Worm (Caenorhabditis elegans) whole organism, mixed stage, embryonic: Measurements from ENCODE around the gene che-12.
A peak's percentile ranks its signal among the peaks of the same experiment; 100 is the strongest.

Experiments used
- M03D4.4 ChIP-seq: sonication (generic microtip); optimal IDR thresholded peaks from 2 replicates; lab custom pipeline; 2017; ENCODE audit warnings: mild to moderate bottlenecking, missing genetic modification characterization, missing compliant biosample characterization
- bed-3 ChIP-seq: fragments of 200-800 bp; sonication (Bioruptor generic); optimal IDR thresholded peaks from 3 replicates; lab custom pipeline; 2018; ENCODE audit warnings: mild to moderate bottlenecking, missing genetic modification characterization, moderate library complexity, missing compliant biosample characterization
- blmp-1 ChIP-seq: fragments of 150-350 bp; optimal IDR thresholded peaks from 2 replicates; lab custom pipeline; 2014; ENCODE audit warnings: missing biosample characterization, missing genetic modification characterization
- ceh-39 ChIP-seq: fragments of 150-350 bp; optimal IDR thresholded peaks from 2 replicates; lab custom pipeline; 2014; ENCODE audit warnings: missing biosample characterization, missing genetic modification characterization
- ceh-43 ChIP-seq: fragments of 200-800 bp; sonication (Bioruptor generic); optimal IDR thresholded peaks from 2 replicates; lab custom pipeline; 2018; ENCODE audit warnings: mild to moderate bottlenecking, missing genetic modification characterization, moderate library complexity, missing compliant biosample characterization
- ceh-83 ChIP-seq: fragments of 200-800 bp; sonication (Bioruptor generic); optimal IDR thresholded peaks from 2 replicates; lab custom pipeline; 2018; ENCODE audit warnings: mild to moderate bottlenecking, missing genetic modification characterization, missing compliant biosample characterization
- ces-1 ChIP-seq: fragments of 150-350 bp; optimal IDR thresholded peaks from 2 replicates; lab custom pipeline; 2014; ENCODE audit warnings: missing biosample characterization, missing genetic modification reagents, missing genetic modification characterization
- drap-1 ChIP-seq: fragments of 200-800 bp; sonication (Bioruptor generic); optimal IDR thresholded peaks from 3 replicates; lab custom pipeline; 2018; ENCODE audit warnings: mild to moderate bottlenecking, missing genetic modification characterization, missing compliant biosample characterization
- elt-1 ChIP-seq: sonication (generic microtip); optimal IDR thresholded peaks from 2 replicates; lab custom pipeline; 2017; ENCODE audit warnings: missing genetic modification characterization, mild to moderate bottlenecking, missing compliant biosample characterization, antibody characterized with exemption, moderate library complexity, borderline replicate concordance; ENCODE audit not compliant: insufficient read depth
- elt-3 ChIP-seq: fragments of 150-350 bp; optimal IDR thresholded peaks from 2 replicates; lab custom pipeline; 2014; ENCODE audit warnings: missing biosample characterization, missing genetic modification characterization
- ham-2 ChIP-seq: fragments of 200-800 bp; sonication (Bioruptor generic); optimal IDR thresholded peaks from 2 replicates; lab custom pipeline; 2018; ENCODE audit warnings: mild to moderate bottlenecking, missing genetic modification characterization, missing compliant biosample characterization
- hlh-1 ChIP-seq: fragments of 150-350 bp; optimal IDR thresholded peaks from 2 replicates; lab custom pipeline; 2014; ENCODE audit warnings: missing biosample characterization, missing genetic modification reagents, missing genetic modification characterization
- lin-13 ChIP-seq: fragments of 150-350 bp; optimal IDR thresholded peaks from 2 replicates; lab custom pipeline; 2014; ENCODE audit warnings: missing biosample characterization, missing genetic modification characterization
- lin-32 ChIP-seq: fragments of 200-800 bp; sonication (Bioruptor generic); optimal IDR thresholded peaks from 2 replicates; lab custom pipeline; 2018; ENCODE audit warnings: mild to moderate bottlenecking, missing genetic modification characterization, missing compliant biosample characterization
- lsy-2 ChIP-seq: fragments of 150-350 bp; optimal IDR thresholded peaks from 2 replicates; lab custom pipeline; 2014; ENCODE audit warnings: missing biosample characterization, missing genetic modification characterization
- mab-5 ChIP-seq: fragments of 150-350 bp; optimal IDR thresholded peaks from 2 replicates; lab custom pipeline; 2014; ENCODE audit warnings: missing biosample characterization, missing genetic modification characterization
- mep-1 ChIP-seq: fragments of 150-350 bp; optimal IDR thresholded peaks from 2 replicates; lab custom pipeline; 2017; ENCODE audit warnings: missing biosample characterization, missing genetic modification reagents, missing genetic modification characterization, inconsistent platforms
- nhr-12 ChIP-seq: fragments of 150-350 bp; optimal IDR thresholded peaks from 2 replicates; lab custom pipeline; 2014; ENCODE audit warnings: missing biosample characterization, missing genetic modification characterization
- nhr-2 ChIP-seq: fragments of 150-350 bp; optimal IDR thresholded peaks from 2 replicates; lab custom pipeline; 2014; ENCODE audit warnings: missing biosample characterization, missing genetic modification characterization
- nhr-237 ChIP-seq: fragments of 150-350 bp; optimal IDR thresholded peaks from 2 replicates; lab custom pipeline; 2014; ENCODE audit warnings: missing biosample characterization, missing genetic modification characterization
- nhr-28 ChIP-seq: fragments of 150-350 bp; optimal IDR thresholded peaks from 2 replicates; lab custom pipeline; 2014; ENCODE audit warnings: missing biosample characterization, missing genetic modification characterization
- nhr-76 ChIP-seq: sonication (generic microtip); optimal IDR thresholded peaks from 2 replicates; lab custom pipeline; 2017; ENCODE audit warnings: missing biosample characterization, missing genetic modification characterization
- pha-4 ChIP-seq: fragments of 150-350 bp; optimal IDR thresholded peaks from 2 replicates; lab custom pipeline; 2018; ENCODE audit warnings: missing biosample characterization, missing genetic modification reagents, missing genetic modification characterization
- sem-2 ChIP-seq: fragments of 200-800 bp; sonication (Bioruptor generic); optimal IDR thresholded peaks from 2 replicates; lab custom pipeline; 2018; ENCODE audit warnings: mild to moderate bottlenecking, missing genetic modification characterization, missing compliant biosample characterization
- snpc-4 ChIP-seq: fragments of 150-350 bp; optimal IDR thresholded peaks from 2 replicates; lab custom pipeline; 2014; ENCODE audit warnings: missing biosample characterization, missing genetic modification characterization
- sptf-1 ChIP-seq: sonication (generic microtip); optimal IDR thresholded peaks from 2 replicates; lab custom pipeline; 2017; ENCODE audit warnings: mild to moderate bottlenecking, missing genetic modification characterization, moderate library complexity, missing compliant biosample characterization
- tbx-8 ChIP-seq: fragments of 200-800 bp; sonication (Bioruptor generic); optimal IDR thresholded peaks from 2 replicates; lab custom pipeline; 2018; ENCODE audit warnings: mild to moderate bottlenecking, missing genetic modification characterization, moderate library complexity, missing compliant biosample characterization
- unc-120 ChIP-seq: sonication (generic microtip); optimal IDR thresholded peaks from 2 replicates; lab custom pipeline; 2017; ENCODE audit warnings: missing genetic modification characterization, missing compliant biosample characterization; ENCODE audit not compliant: poor library complexity, severe bottlenecking
- unc-39 ChIP-seq: fragments of 150-350 bp; optimal IDR thresholded peaks from 2 replicates; lab custom pipeline; 2014; ENCODE audit warnings: missing biosample characterization, missing genetic modification characterization
- unc-62 ChIP-seq: fragments of 150-350 bp; optimal IDR thresholded peaks from 2 replicates; lab custom pipeline; 2014; ENCODE audit warnings: missing biosample characterization, missing genetic modification reagents, missing genetic modification characterization
- zip-8 ChIP-seq: fragments of 150-350 bp; optimal IDR thresholded peaks from 2 replicates; lab custom pipeline; 2014; ENCODE audit warnings: missing biosample characterization, missing genetic modification characterization
- ztf-11 ChIP-seq: fragments of 150-350 bp; optimal IDR thresholded peaks from 2 replicates; lab custom pipeline; 2014; ENCODE audit warnings: missing biosample characterization, missing genetic modification characterization

che-12 gene

ce11 chrV:10307283-10307682, at the start of gene che-12:
Gene che-12, minus strand, starts transcription at chrV:10307383.
- TF ChIP-seq mab-5 (tag; lab: Kevin White, UChicago) = no peak
- no peak for TF ChIP-seq ceh-43 (GFP tag; lab: Kevin White, UChicago)
- no peak for TF ChIP-seq mep-1 (tag; lab: Kevin White, UChicago)
- TF ChIP-seq hlh-1 (tag; lab: Kevin White, UChicago) = no peak
- TF ChIP-seq elt-3 = no peak
- TF ChIP-seq nhr-12 (tag; lab: Kevin White, UChicago) = no peak
- no peak for TF ChIP-seq nhr-237 (tag; lab: Kevin White, UChicago)
- no peak for TF ChIP-seq unc-120
- no peak for TF ChIP-seq M03D4.4
- TF ChIP-seq nhr-2 = no peak
- TF ChIP-seq pha-4 (tag; lab: Kevin White, UChicago) = no peak
- TF ChIP-seq zip-8 (tag; lab: Kevin White, UChicago) = no peak
- TF ChIP-seq sptf-1 (tag; lab: Kevin White, UChicago) = no peak
- TF ChIP-seq unc-39 (tag; lab: Kevin White, UChicago) = no peak
- TF ChIP-seq lin-32 (GFP tag; lab: Kevin White, UChicago) = no peak
- no peak for TF ChIP-seq ztf-11 (tag; lab: Kevin White, UChicago)
- TF ChIP-seq bed-3 (GFP tag; lab: Kevin White, UChicago) = no peak
- TF ChIP-seq nhr-28 (tag; lab: Kevin White, UChicago) = no peak

ce11 chrV:10355773-10356335, 48.7 kb upstream of the che-12 start, which contains the start of gene sluh-7:
Gene sluh-7, minus strand, starts transcription at chrV:10355823.
- TF ChIP-seq sptf-1 (tag; lab: Kevin White, UChicago) (peak; percentile 66), ceh-39 (tag; lab: Kevin White, UChicago) (peak; percentile 42), lin-13 (tag; lab: Kevin White, UChicago) (peak; percentile 29), snpc-4 (tag; lab: Kevin White, UChicago) (no peak), ham-2 (GFP tag; lab: Kevin White, UChicago) (no peak), mep-1 (tag; lab: Kevin White, UChicago) (peak; percentile 22), bed-3 (GFP tag; lab: Kevin White, UChicago) (no peak), drap-1 (GFP tag; lab: Kevin White, UChicago) (no peak), pha-4 (tag; lab: Kevin White, UChicago) (peak; percentile 49), nhr-237 (tag; lab: Kevin White, UChicago) (peak; percentile 62), unc-120 (peak; percentile 44), nhr-28 (tag; lab: Kevin White, UChicago) (no peak), unc-62 (GFP tag; lab: Kevin White, UChicago) (no peak), ceh-83 (GFP tag; lab: Kevin White, UChicago) (peak; percentile 5), lsy-2 (tag; lab: Kevin White, UChicago) (peak; percentile 72), zip-8 (tag; lab: Kevin White, UChicago) (no peak), blmp-1 (no peak), mab-5 (tag; lab: Kevin White, UChicago) (no peak), elt-1 (no peak), unc-39 (tag; lab: Kevin White, UChicago) (no peak), hlh-1 (tag; lab: Kevin White, UChicago) (peak; percentile 1), ceh-43 (GFP tag; lab: Kevin White, UChicago) (no peak), ces-1 (GFP tag; lab: Kevin White, UChicago) (peak; percentile 55)

ce11 chrV:10352928-10353427, 45.8 kb upstream of the che-12 start, which contains the start of gene nol-56:
Gene nol-56, minus strand, starts transcription at chrV:10352978.
- peak; percentile 77 for TF ChIP-seq ces-1 (GFP tag; lab: Kevin White, UChicago)
- peak; percentile 49 for TF ChIP-seq pha-4 (tag; lab: Kevin White, UChicago)
- TF ChIP-seq lin-32 (GFP tag; lab: Kevin White, UChicago) = no peak
- TF ChIP-seq nhr-237 (tag; lab: Kevin White, UChicago) = peak; percentile 45
- peak; percentile 64 for TF ChIP-seq mep-1 (tag; lab: Kevin White, UChicago)
- TF ChIP-seq lin-13 (tag; lab: Kevin White, UChicago) = peak; percentile 56
- no peak for TF ChIP-seq sptf-1 (tag; lab: Kevin White, UChicago)
- peak; percentile 77 for TF ChIP-seq lsy-2 (tag; lab: Kevin White, UChicago)
- no peak for TF ChIP-seq tbx-8 (GFP tag; lab: Kevin White, UChicago)
- TF ChIP-seq unc-62 (GFP tag; lab: Kevin White, UChicago) = no peak
- peak; percentile 53 for TF ChIP-seq hlh-1 (tag; lab: Kevin White, UChicago)
- TF ChIP-seq ceh-39 (tag; lab: Kevin White, UChicago) = peak; percentile 82
- TF ChIP-seq ceh-83 (GFP tag; lab: Kevin White, UChicago) = no peak

- TF ChIP-seq tbx-8 (GFP tag; lab: Kevin White, UChicago) (no peak), sptf-1 (tag; lab: Kevin White, UChicago) (no peak), ztf-11 (tag; lab: Kevin White, UChicago) (no peak), zip-8 (tag; lab: Kevin White, UChicago) (no peak), pha-4 (tag; lab: Kevin White, UChicago) (no peak), hlh-1 (tag; lab: Kevin White, UChicago) (no peak), nhr-28 (tag; lab: Kevin White, UChicago) (no peak), lin-32 (GFP tag; lab: Kevin White, UChicago) (no peak), mab-5 (tag; lab: Kevin White, UChicago) (no peak), nhr-2 (no peak), ces-1 (GFP tag; lab: Kevin White, UChicago) (no peak), nhr-76 (tag; lab: Kevin White, UChicago) (no peak), sem-2 (no peak), lsy-2 (tag; lab: Kevin White, UChicago) (no peak), unc-62 (GFP tag; lab: Kevin White, UChicago) (no peak), drap-1 (GFP tag; lab: Kevin White, UChicago) (no peak)
Measured at ce11 chrV:10350054-10350453, 42.9 kb upstream of the che-12 start, which contains the start of gene K07C5.9. Gene K07C5.9, minus strand, starts transcription at chrV:10350154.
